Worm (Caenorhabditis elegans) whole organism, young adult: Measurements from ENCODE around the gene F11D11.4.

ENCODE experiments used
- F10E7.11 ChIP-seq: sonication (generic microtip); optimal IDR thresholded peaks from 2 replicates; lab custom pipeline; 2017; ENCODE audit warnings: mild to moderate bottlenecking, missing genetic modification characterization, moderate library complexity, missing compliant biosample characterization
- F33H1.4 ChIP-seq: fragments of 200-800 bp; sonication (Bioruptor generic); IDR thresholded peaks from 2 replicates; pipeline ENCODE4 v1.3.6; 2022; ENCODE audit warnings: missing genetic modification reagents, missing genetic modification characterization, missing compliant biosample characterization
- ama-1 ChIP-seq, 3 experiments: fragments of 150-350 bp in 1 of 3; sonication (generic microtip) in 2 of 3; optimal IDR thresholded peaks; 2 replicates each; lab custom pipeline; 2014 to 2018; ENCODE audit warnings: missing biosample characterization in 2 of 3, missing genetic modification characterization in 2 of 3, missing genetic modification reagents in 2 of 3
- gei-17 ChIP-seq: fragments of 200-800 bp; sonication (Bioruptor generic); optimal IDR thresholded peaks from 2 replicates; lab custom pipeline; 2018; ENCODE audit warnings: mild to moderate bottlenecking, missing genetic modification characterization, missing compliant biosample characterization
- him-1 ChIP-seq: sonication (generic microtip); optimal IDR thresholded peaks from 2 replicates; lab custom pipeline; 2016; ENCODE audit warnings: missing genotype, missing genetic modification reagents, missing genetic modification characterization, missing compliant biosample characterization
- madf-6 ChIP-seq: fragments of 200-800 bp; sonication (Bioruptor generic); IDR thresholded peaks from 2 replicates; pipeline ENCODE4 v1.3.6; 2022; ENCODE audit warnings: missing genetic modification reagents, missing genetic modification characterization, missing compliant biosample characterization

ce11 chrV:18737646-18738045 is 23.5 kb upstream of the F11D11.4 start:
- TF ChIP-seq him-1 (tag; lab: Kevin White, UChicago) (no peak), madf-6 (GFP tag; lab: Robert Waterston, UW) (no peak), F10E7.11 (tag; lab: Kevin White, UChicago) (no peak), ama-1 (optimal IDR thresholded peaks at IDR 0.05; lab: Kevin White, UChicago) (no peak), ama-1 (GFP tag; optimal IDR thresholded peaks at IDR 0.05; lab: Kevin White, UChicago) (no peak), F33H1.4 (GFP tag; lab: Robert Waterston, UW) (no peak), gei-17 (GFP tag; lab: Kevin White, UChicago) (no peak)
